Worm (Caenorhabditis elegans) whole organism, L4 larva: ENCODE data around the gene ZK546.2.

Experiments used
- R02D3.7 ChIP-seq: fragments of 150-350 bp; sonication (generic microtip); optimal IDR thresholded peaks from 3 replicates; lab custom pipeline; 2014; ENCODE audit warnings: missing biosample characterization, missing genetic modification characterization
- ceh-28 ChIP-seq: fragments of 150-350 bp; optimal IDR thresholded peaks from 2 replicates; lab custom pipeline; 2014; ENCODE audit warnings: missing biosample characterization, missing genetic modification reagents, missing genetic modification characterization
- ceh-82 ChIP-seq: sonication (generic microtip); optimal IDR thresholded peaks from 2 replicates; lab custom pipeline; 2017; ENCODE audit warnings: missing biosample characterization, missing genetic modification characterization
- dve-1 ChIP-seq: sonication (generic microtip); optimal IDR thresholded peaks from 2 replicates; lab custom pipeline; 2017; ENCODE audit warnings: antibody characterized with exemption, mild to moderate bottlenecking, missing genetic modification characterization, missing compliant biosample characterization; ENCODE audit not compliant: insufficient read depth
- fos-1 ChIP-seq: fragments of 150-350 bp; optimal IDR thresholded peaks from 2 replicates; lab custom pipeline; 2014; ENCODE audit warnings: missing biosample characterization, missing genetic modification characterization
- jun-1 ChIP-seq: fragments of 150-350 bp; optimal IDR thresholded peaks from 2 replicates; lab custom pipeline; 2014; ENCODE audit warnings: missing biosample characterization, missing genetic modification reagents, missing genetic modification characterization
- lin-38 ChIP-seq: fragments of 200-800 bp; sonication (Bioruptor generic); IDR thresholded peaks from 2 replicates; pipeline ENCODE4 v1.3.6; 2022; ENCODE audit warnings: missing genetic modification reagents, missing genetic modification characterization, missing compliant biosample characterization
- nhr-76 ChIP-seq: fragments of 150-350 bp; optimal IDR thresholded peaks from 2 replicates; lab custom pipeline; 2014; ENCODE audit warnings: missing biosample characterization, missing genetic modification characterization
- snpc-4 ChIP-seq: fragments of 150-350 bp; optimal IDR thresholded peaks from 2 replicates; lab custom pipeline; 2014; ENCODE audit warnings: missing biosample characterization, missing genetic modification characterization
- spr-3 ChIP-seq: fragments of 200-800 bp; sonication (Bioruptor generic); optimal IDR thresholded peaks from 2 replicates; lab custom pipeline; 2018; ENCODE audit warnings: mild to moderate bottlenecking, missing genetic modification characterization, missing compliant biosample characterization
- ztf-11 ChIP-seq: fragments of 150-350 bp; optimal IDR thresholded peaks from 2 replicates; lab custom pipeline; 2014; ENCODE audit warnings: missing biosample characterization, missing genetic modification characterization

- TF ChIP-seq snpc-4 (tag; lab: Kevin White, UChicago) (no peak), lin-38 (GFP tag; lab: Robert Waterston, UW) (no peak), fos-1 (tag; lab: Kevin White, UChicago) (no peak), nhr-76 (no peak), jun-1 (tag; lab: Kevin White, UChicago) (no peak), R02D3.7 (no peak), ztf-11 (tag; lab: Kevin White, UChicago) (no peak), ceh-28 (tag; lab: Kevin White, UChicago) (no peak), ceh-82 (no peak), spr-3 (no peak), dve-1 (tag; lab: Kevin White, UChicago) (no peak)
These were observed 37.7 kb upstream of the ZK546.2 start for ce11 chrII:4908160-4908559.
